Fruit fly (Drosophila melanogaster): ENCODE results near the gene gcm2.
A peak's percentile ranks its signal among the peaks of the same experiment; 100 is the strongest.

The gcm2 gene

DNA sequence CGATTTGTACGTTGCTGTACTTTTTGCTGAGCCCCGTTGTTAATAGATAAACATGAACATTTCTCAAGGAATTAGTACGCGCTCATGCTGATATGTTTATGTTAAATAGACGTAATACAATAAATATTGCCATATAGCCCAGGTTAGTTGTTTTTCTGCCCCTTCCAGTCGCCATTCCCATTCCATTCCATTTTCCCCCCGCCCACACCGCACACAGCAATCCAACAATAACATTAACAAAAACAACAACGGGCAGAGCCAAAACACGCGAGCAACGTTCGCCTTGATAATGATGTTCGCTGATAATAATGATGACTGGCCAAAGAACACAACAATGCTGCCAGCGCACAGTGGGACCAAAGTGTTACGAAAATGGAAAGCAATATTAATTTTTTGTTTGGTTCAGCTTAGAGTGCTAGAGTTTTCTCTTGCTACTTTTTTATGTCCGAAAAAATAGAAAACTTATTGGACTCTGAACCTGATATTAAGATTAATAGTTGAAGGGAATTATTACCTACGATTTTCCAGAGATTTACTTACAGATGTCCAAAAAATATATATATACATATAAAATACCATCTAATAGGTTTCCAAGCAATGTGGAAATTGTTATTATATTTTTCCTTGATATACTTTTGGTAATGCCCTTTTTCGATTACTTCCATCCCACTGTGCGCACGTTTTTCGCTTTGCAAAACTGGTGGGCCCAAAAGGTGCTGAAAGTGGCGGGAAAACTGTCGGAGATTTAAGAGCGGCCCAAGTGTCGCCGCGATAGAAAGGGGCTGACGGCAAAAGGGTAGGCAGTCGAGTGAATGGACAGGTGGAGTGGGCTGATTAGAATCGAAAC, 38.6 kb upstream of the gcm2 start (continued):
- TF ChIP-seq CG6689 (GFP tag; IDR thresholded peaks at IDR 0.05) (peak; percentile 95), Med (GFP tag) (peak; percentile 96), Tbp (GFP tag; optimal IDR thresholded peaks at IDR 0.05) (no peak), CG4404 (GFP tag; IDR thresholded peaks at IDR 0.05) (peak; percentile 87), Chrac-16 (GFP tag; optimal IDR thresholded peaks at IDR 0.05) (peak; percentile 95), exex (tag; optimal IDR thresholded peaks at IDR 0.05) (peak; percentile 84), Mes4 (GFP tag; optimal IDR thresholded peaks at IDR 0.05) (peak; percentile 77), CG6791 (GFP tag; IDR thresholded peaks at IDR 0.05; ENCODE audit: partially characterized antibody) (no peak), CG1792 (GFP tag; optimal IDR thresholded peaks at IDR 0.05) (peak; percentile 59), ro (GFP tag; IDR thresholded peaks at IDR 0.05) (peak; percentile 72; the same call in 1 of the 2 replicates), zf30C (GFP tag; optimal IDR thresholded peaks at IDR 0.05) (no peak), CG2712 (tag; optimal IDR thresholded peaks at IDR 0.05) (peak; percentile 97), sr (GFP tag; IDR thresholded peaks at IDR 0.05) (peak; percentile 18; the same call in 1 of the 3 replicates), CG8281 (tag; optimal IDR thresholded peaks at IDR 0.05) (peak; percentile 89), CG10209 (GFP tag; optimal IDR thresholded peaks at IDR 0.05) (peak; percentile 98), zfh2 (GFP tag; optimal IDR thresholded peaks at IDR 0.05) (peak; percentile 87), D19B (GFP tag; optimal IDR thresholded peaks at IDR 0.05) (peak; percentile 94), CG9609 (GFP tag; optimal IDR thresholded peaks at IDR 0.05) (peak; percentile 72), org-1 (GFP tag; optimal IDR thresholded peaks at IDR 0.05) (peak; percentile 97), CG10147 (GFP tag; optimal IDR thresholded peaks at IDR 0.05) (peak; percentile 97), sob (GFP tag; IDR thresholded peaks at IDR 0.05) (peak; percentile 90), Ada2b (GFP tag; IDR thresholded peaks at IDR 0.05) (peak; percentile 87), Nf-YA (GFP tag; IDR thresholded peaks at IDR 0.05) (peak; percentile 72), luna (GFP tag; optimal IDR thresholded peaks at IDR 0.05) (peak; percentile 58), CG12659 (GFP tag; optimal IDR thresholded peaks at IDR 0.05) (peak; percentile 98), cato (GFP tag; optimal IDR thresholded peaks at IDR 0.05; ENCODE audit: borderline replicate concordance) (peak; percentile 86), CG12769 (tag; optimal IDR thresholded peaks at IDR 0.05) (peak; percentile 57), tap (tag; optimal IDR thresholded peaks at IDR 0.05) (peak; percentile 91), Myb (GFP tag; optimal IDR thresholded peaks at IDR 0.05) (peak; percentile 46), CG17361 (GFP tag; IDR thresholded peaks at IDR 0.05) (peak; percentile 99), Atf6 (GFP tag; IDR thresholded peaks at IDR 0.05) (peak; percentile 95), dmrt11E (tag; optimal IDR thresholded peaks at IDR 0.05) (peak; percentile 93), CG11504 (tag; optimal IDR thresholded peaks at IDR 0.05) (peak; percentile 99), lov (optimal IDR thresholded peaks at IDR 0.05) (no peak), lov (GFP tag; IDR thresholded peaks at IDR 0.05) (0 out of 3 replicates have a peak, but pooled peaks have one; percentile 45), zfh1 (GFP tag; IDR thresholded peaks at IDR 0.05) (peak; percentile 89), Hand (GFP tag; optimal IDR thresholded peaks at IDR 0.05) (peak; percentile 96), Pdp1 (GFP tag; optimal IDR thresholded peaks at IDR 0.05) (peak; percentile 77 to 87), CG30431 (GFP tag; optimal IDR thresholded peaks at IDR 0.05) (peak; percentile 91), Lhr (GFP tag; optimal IDR thresholded peaks at IDR 0.05) (peak; percentile 67), CG12299 (tag; optimal IDR thresholded peaks at IDR 0.05) (peak; percentile 95), chm (GFP tag; IDR thresholded peaks at IDR 0.05) (peak; percentile 63), CG12942 (GFP tag; optimal IDR thresholded peaks at IDR 0.05) (peak; percentile 91), row (GFP tag; IDR thresholded peaks at IDR 0.05) (peak; percentile 94), grn (GFP tag; optimal IDR thresholded peaks at IDR 0.05) (peak; percentile 64), CG9817 (tag; optimal IDR thresholded peaks at IDR 0.05) (peak; percentile 93), tgo (GFP tag; IDR thresholded peaks at IDR 0.05) (peak; percentile 92), Asciz (GFP tag; optimal IDR thresholded peaks at IDR 0.05) (peak; percentile 96), CG9876 (GFP tag; optimal IDR thresholded peaks at IDR 0.05) (peak; percentile 66)

Measured in whole organism, embryonic.